Fruit fly (Drosophila melanogaster): Measurements from ENCODE around the gene CG16952.
A peak's percentile ranks its signal among the peaks of the same experiment; 100 is the strongest.

CG16952 gene

dm6 chrX:15889780-15890608, 20.0 kb downstream of the CG16952 start, which contains the start of the genes MSBP and CG15916 (continued):
- no peak for TF ChIP-seq CG34224 (GFP tag; IDR thresholded peaks at IDR 0.05; ENCODE audit: partially characterized antibody)
- TF ChIP-seq pros (GFP tag; optimal IDR thresholded peaks at IDR 0.05), result no peak
- TF ChIP-seq CG10654 (GFP tag; optimal IDR thresholded peaks at IDR 0.05), result no peak
- TF ChIP-seq trem (tag; optimal IDR thresholded peaks at IDR 0.05), result no peak
- TF ChIP-seq pb (GFP tag; optimal IDR thresholded peaks at IDR 0.05), result no peak
- no peak for TF ChIP-seq Vsx1 (GFP tag; optimal IDR thresholded peaks at IDR 0.05)
- no peak for TF ChIP-seq sisA (GFP tag; IDR thresholded peaks at IDR 0.05)
- no peak for TF ChIP-seq kah (GFP tag; optimal IDR thresholded peaks at IDR 0.05)
- TF ChIP-seq az2 (GFP tag; optimal IDR thresholded peaks at IDR 0.05), result peak; percentile 9
- TF ChIP-seq CG5245 (GFP tag; optimal IDR thresholded peaks at IDR 0.05), result no peak
- TF ChIP-seq NC2α (GFP tag; optimal IDR thresholded peaks at IDR 0.05), result no peak
- TF ChIP-seq Ets97D (GFP tag; optimal IDR thresholded peaks at IDR 0.05), result no peak
- no peak for TF ChIP-seq Doc2 (GFP tag; IDR thresholded peaks at IDR 0.05)
- no peak for TF ChIP-seq CG11695 (GFP tag; IDR thresholded peaks at IDR 0.05)
- TF ChIP-seq CG30403 (GFP tag; optimal IDR thresholded peaks at IDR 0.05), result peak; percentile 49
- TF ChIP-seq bab2 (GFP tag; optimal IDR thresholded peaks at IDR 0.05), result no peak
- TF ChIP-seq pfk (GFP tag; optimal IDR thresholded peaks at IDR 0.05), result peak; percentile 76
- TF ChIP-seq eve (GFP tag; optimal IDR thresholded peaks at IDR 0.05), result no peak
- peak; percentile 2 for TF ChIP-seq CG7556 (GFP tag; optimal IDR thresholded peaks at IDR 0.05)
- no peak for TF ChIP-seq grn (GFP tag; optimal IDR thresholded peaks at IDR 0.05)
- peak; percentile 76 for TF ChIP-seq CG3995 (GFP tag; optimal IDR thresholded peaks at IDR 0.05)
- peak; percentile 12 for TF ChIP-seq CG15696 (tag; optimal IDR thresholded peaks at IDR 0.05)
- TF ChIP-seq vfl (GFP tag; optimal IDR thresholded peaks at IDR 0.05), result no peak
- no peak for TF ChIP-seq gsb-n (tag; optimal IDR thresholded peaks at IDR 0.05)
- no peak; the same call in 2 of the 3 replicates for TF ChIP-seq Opbp (GFP tag; IDR thresholded peaks at IDR 0.05; ENCODE audit: partially characterized antibody)
- TF ChIP-seq CG9437 (GFP tag; optimal IDR thresholded peaks at IDR 0.05), result peak; percentile 55
- TF ChIP-seq CG6791 (GFP tag; IDR thresholded peaks at IDR 0.05; ENCODE audit: partially characterized antibody), result no peak
- TF ChIP-seq CG2875 (GFP tag; optimal IDR thresholded peaks at IDR 0.05), result no peak
- no peak for TF ChIP-seq CG17328 (GFP tag; IDR thresholded peaks at IDR 0.05)
- no peak for TF ChIP-seq nerfin-1 (tag; optimal IDR thresholded peaks at IDR 0.05)
- TF ChIP-seq oc (tag; optimal IDR thresholded peaks at IDR 0.05), result no peak
- TF ChIP-seq CG3847 (GFP tag; IDR thresholded peaks at IDR 0.05), result peak; percentile 32; the same call in 1 of the 2 replicates
- no peak for TF ChIP-seq CG1529 (GFP tag; optimal IDR thresholded peaks at IDR 0.05)
- no peak for TF ChIP-seq ap (GFP tag; IDR thresholded peaks at IDR 0.05)
- peak; percentile 9 for TF ChIP-seq zen (tag; optimal IDR thresholded peaks at IDR 0.05)
- no peak for TF ChIP-seq org-1 (GFP tag; optimal IDR thresholded peaks at IDR 0.05)
- no peak for TF ChIP-seq H2.0 (GFP tag; IDR thresholded peaks at IDR 0.05)
- TF ChIP-seq CG10209 (GFP tag; optimal IDR thresholded peaks at IDR 0.05), result peak; percentile 57
- no peak for TF ChIP-seq pho (GFP tag; optimal IDR thresholded peaks at IDR 0.05)
- TF ChIP-seq nerfin-2 (GFP tag; IDR thresholded peaks at IDR 0.05; ENCODE audit: partially characterized antibody), result no peak
- TF ChIP-seq CG17568 (GFP tag; optimal IDR thresholded peaks at IDR 0.05), result no peak
- TF ChIP-seq CG12219 (GFP tag; optimal IDR thresholded peaks at IDR 0.05), result no peak
- peak; percentile 32; the same call in 1 of the 2 replicates for TF ChIP-seq Xrp1 (GFP tag; IDR thresholded peaks at IDR 0.05)
- TF ChIP-seq CG1024 (GFP tag; IDR thresholded peaks at IDR 0.05), result peak; percentile 66
- no peak for TF ChIP-seq Trl (optimal IDR thresholded peaks at IDR 0.05)
- no peak for TF ChIP-seq Trl (GFP tag; optimal IDR thresholded peaks at IDR 0.05)
- TF ChIP-seq CG15269 (tag; optimal IDR thresholded peaks at IDR 0.05), result peak; percentile 15
- TF ChIP-seq Bdp1 (GFP tag; optimal IDR thresholded peaks at IDR 0.05), result no peak
- TF ChIP-seq bbx (GFP tag; IDR thresholded peaks at IDR 0.05; ENCODE audit: partially characterized antibody), result no peak
- no peak for TF ChIP-seq CG8478 (optimal IDR thresholded peaks at IDR 0.05)

Measured in whole organism, embryonic.